Worm (Caenorhabditis elegans): ENCODE results near the gene air-1.

Gene air-1

DNA sequence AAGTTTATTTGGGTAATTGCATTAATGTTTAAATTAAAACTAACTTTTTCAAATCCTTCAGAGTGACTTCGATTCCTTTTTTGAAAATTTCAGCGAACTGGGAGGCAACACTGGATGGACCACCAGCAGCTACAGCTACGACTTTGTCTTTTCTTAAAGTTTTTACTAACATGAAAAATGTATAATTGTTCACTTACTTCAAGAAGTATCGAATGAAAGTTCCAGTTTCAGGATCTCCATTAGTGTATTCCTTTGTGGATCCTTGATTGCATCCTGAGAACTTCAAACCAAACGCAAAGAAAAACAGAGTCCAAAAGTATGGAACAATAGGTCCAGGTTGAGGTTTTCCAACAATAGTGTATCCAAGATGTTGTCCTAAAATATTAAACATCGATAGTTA is 24.3 kb upstream of the air-1 start:
- TF ChIP-seq ceh-39 (tag; optimal IDR thresholded peaks at IDR 0.05) (no peak), ham-2 (GFP tag; optimal IDR thresholded peaks at IDR 0.05) (no peak), sem-2 (GFP tag; optimal IDR thresholded peaks at IDR 0.05) (no peak), blmp-1 (tag; optimal IDR thresholded peaks at IDR 0.05) (no peak), nhr-2 (tag; optimal IDR thresholded peaks at IDR 0.05) (no peak), nhr-76 (tag; optimal IDR thresholded peaks at IDR 0.05) (no peak), nhr-12 (tag; optimal IDR thresholded peaks at IDR 0.05) (no peak), ceh-43 (GFP tag; optimal IDR thresholded peaks at IDR 0.05) (no peak), ces-1 (GFP tag; optimal IDR thresholded peaks at IDR 0.05) (no peak), cnd-1 (tag; optimal IDR thresholded peaks at IDR 0.05) (no peak), unc-62 (GFP tag; optimal IDR thresholded peaks at IDR 0.05) (no peak), flh-1 (GFP tag; optimal IDR thresholded peaks at IDR 0.05) (no peak), unc-39 (tag; optimal IDR thresholded peaks at IDR 0.05) (no peak), lin-13 (tag; optimal IDR thresholded peaks at IDR 0.05) (no peak), tbx-8 (GFP tag; optimal IDR thresholded peaks at IDR 0.05) (no peak), ceh-83 (GFP tag; optimal IDR thresholded peaks at IDR 0.05) (no peak), nhr-28 (tag; optimal IDR thresholded peaks at IDR 0.05) (no peak), hlh-1 (tag; optimal IDR thresholded peaks at IDR 0.05) (no peak), M03D4.4 (tag; optimal IDR thresholded peaks at IDR 0.05) (no peak), elt-1 (tag; optimal IDR thresholded peaks at IDR 0.05; ENCODE audit: borderline replicate concordance, insufficient read depth) (no peak)

DNA sequence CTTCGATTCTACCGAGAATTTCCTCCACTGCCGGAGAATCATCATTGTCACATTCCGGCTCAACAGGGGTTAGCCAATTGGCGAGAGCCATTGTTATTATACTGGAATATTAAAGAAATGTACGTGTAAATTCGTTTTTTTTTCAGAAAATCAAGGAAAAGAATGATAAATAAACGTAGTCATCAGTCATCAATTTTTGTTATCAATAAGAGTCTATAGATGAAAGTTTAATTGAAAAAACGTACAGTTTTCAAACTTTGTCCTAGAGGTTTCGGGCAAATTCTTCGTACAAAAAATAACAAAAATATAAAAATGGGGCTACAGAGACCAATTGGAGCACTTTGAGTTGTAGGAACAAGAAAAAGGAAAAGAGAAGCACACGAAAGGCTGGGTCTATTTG is 22.3 kb upstream of the air-1 start, which contains the start of gene F20D6.11:
F20D6.11 (minus strand) TSS at position 101 of the 400 bp plus-strand sequence.
- TF ChIP-seq M03D4.4 (tag; optimal IDR thresholded peaks at IDR 0.05), result no peak
- no peak for TF ChIP-seq ceh-83 (GFP tag; optimal IDR thresholded peaks at IDR 0.05)
- no peak for TF ChIP-seq ham-2 (GFP tag; optimal IDR thresholded peaks at IDR 0.05)
- no peak for TF ChIP-seq bed-3 (GFP tag; optimal IDR thresholded peaks at IDR 0.05)
- TF ChIP-seq drap-1 (GFP tag; optimal IDR thresholded peaks at IDR 0.05), result no peak
- TF ChIP-seq mab-5 (tag; optimal IDR thresholded peaks at IDR 0.05), result no peak
- TF ChIP-seq elt-1 (tag; optimal IDR thresholded peaks at IDR 0.05; ENCODE audit: borderline replicate concordance, insufficient read depth), result no peak
- TF ChIP-seq elt-3 (tag; optimal IDR thresholded peaks at IDR 0.05), result no peak
- TF ChIP-seq sem-2 (GFP tag; optimal IDR thresholded peaks at IDR 0.05), result no peak

DNA sequence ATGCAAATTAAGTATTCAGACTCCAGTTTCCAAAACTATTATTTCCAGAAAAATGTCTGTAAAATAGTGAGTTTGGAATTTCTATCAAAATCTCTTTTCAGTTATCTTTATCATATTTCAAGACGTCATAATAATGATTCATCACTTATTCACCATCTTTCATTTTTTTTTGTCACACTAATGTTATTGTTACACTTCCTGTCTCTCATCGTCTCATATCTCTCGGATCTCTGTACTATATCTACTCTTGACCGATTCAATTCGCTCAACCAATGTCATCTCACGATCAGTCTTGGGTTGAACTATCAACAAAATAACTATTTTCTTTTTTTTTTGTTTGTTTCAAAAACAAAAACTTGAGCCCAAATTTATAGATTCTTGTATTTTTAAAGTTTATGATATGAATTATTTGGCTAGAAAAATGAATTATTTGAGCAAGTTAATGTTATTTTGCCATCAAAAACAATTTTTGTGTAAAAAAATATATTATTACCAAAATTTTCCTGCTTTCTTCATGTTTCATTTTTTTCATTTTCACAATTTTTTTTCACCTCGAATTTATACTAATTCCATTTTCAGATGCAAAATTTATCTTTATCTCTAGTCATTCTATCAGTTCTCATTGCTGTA is 19.9 kb upstream of the air-1 start, which contains the start of gene cri-2:
cri-2 (plus strand) TSS at position 580 of the 630 bp plus-strand sequence.
- TF ChIP-seq nhr-76 (tag; optimal IDR thresholded peaks at IDR 0.05) (no peak), tbx-8 (GFP tag; optimal IDR thresholded peaks at IDR 0.05) (no peak), unc-62 (GFP tag; optimal IDR thresholded peaks at IDR 0.05) (peak; percentile 68), elt-1 (tag; optimal IDR thresholded peaks at IDR 0.05; ENCODE audit: borderline replicate concordance, insufficient read depth) (no peak), ces-1 (GFP tag; optimal IDR thresholded peaks at IDR 0.05) (no peak), flh-1 (GFP tag; optimal IDR thresholded peaks at IDR 0.05) (no peak), ceh-43 (GFP tag; optimal IDR thresholded peaks at IDR 0.05) (no peak), cnd-1 (tag; optimal IDR thresholded peaks at IDR 0.05) (no peak)

- TF ChIP-seq snpc-4 (tag; optimal IDR thresholded peaks at IDR 0.05) (no peak), nhr-2 (tag; optimal IDR thresholded peaks at IDR 0.05) (peak; percentile 0), sem-2 (GFP tag; optimal IDR thresholded peaks at IDR 0.05) (no peak), bed-3 (GFP tag; optimal IDR thresholded peaks at IDR 0.05) (no peak), nhr-12 (tag; optimal IDR thresholded peaks at IDR 0.05) (no peak), pha-4 (tag; optimal IDR thresholded peaks at IDR 0.05) (peak; percentile 6)
Observed at ce11 chrV:8203085-8203643, 18.1 kb upstream of the air-1 start, which contains the start of gene cest-17. TSS of gene cest-17 (plus strand) at chrV:8203332.

DNA sequence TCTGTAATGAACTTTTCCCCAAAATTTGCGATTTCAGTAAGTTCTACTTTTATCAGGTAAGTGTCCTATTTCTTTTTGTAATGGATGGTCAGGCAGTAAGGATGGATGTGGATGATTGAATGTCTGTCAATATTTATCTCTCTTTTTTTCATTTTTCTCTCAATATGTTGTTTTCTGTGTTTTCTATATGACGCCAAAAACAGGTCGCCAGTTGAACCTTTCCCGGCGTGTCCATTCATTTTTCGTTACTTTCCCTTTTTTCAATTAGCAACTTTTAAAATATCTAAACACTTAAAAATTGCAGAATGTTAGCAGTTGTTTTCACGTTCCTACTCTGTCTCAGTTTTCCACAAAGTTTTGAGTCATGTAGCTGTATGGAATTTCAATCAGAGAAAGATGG is 14.4 kb upstream of the air-1 start, which contains the start of gene timp-1:
timp-1 (plus strand) TSS at position 305 of the 400 bp plus-strand sequence.
- no peak for TF ChIP-seq sem-2 (GFP tag; optimal IDR thresholded peaks at IDR 0.05)
- peak; percentile 67 for TF ChIP-seq zip-8 (tag; optimal IDR thresholded peaks at IDR 0.05)

DNA sequence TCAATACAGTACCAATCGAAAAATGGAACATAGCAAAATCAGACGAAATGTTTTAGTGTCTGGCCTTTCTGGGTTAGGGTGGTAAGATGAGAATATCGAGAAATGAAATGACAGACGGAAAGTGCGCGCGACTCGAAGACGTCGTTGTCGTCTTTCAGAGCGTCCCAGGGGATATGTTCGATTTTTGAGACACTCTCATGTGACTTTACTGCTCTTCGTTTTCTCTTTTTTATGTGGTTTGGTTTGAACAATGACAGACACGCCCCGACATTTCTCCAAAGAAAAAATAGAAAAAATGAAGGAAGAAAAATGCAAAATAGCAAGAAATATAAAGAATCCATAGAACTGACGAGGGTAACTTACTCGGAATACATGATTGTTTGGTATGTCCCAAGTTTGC is 10.8 kb upstream of the air-1 start:
- no peak for TF ChIP-seq ztf-11 (tag; optimal IDR thresholded peaks at IDR 0.05)
- TF ChIP-seq zip-8 (tag; optimal IDR thresholded peaks at IDR 0.05), result no peak
- TF ChIP-seq blmp-1 (tag; optimal IDR thresholded peaks at IDR 0.05), result no peak
- TF ChIP-seq nhr-2 (tag; optimal IDR thresholded peaks at IDR 0.05), result no peak
- no peak for TF ChIP-seq unc-120 (tag; optimal IDR thresholded peaks at IDR 0.05; ENCODE audit: poor library complexity, severe bottlenecking)
- TF ChIP-seq mls-2 (tag; optimal IDR thresholded peaks at IDR 0.05), result no peak
- TF ChIP-seq lsy-2 (tag; optimal IDR thresholded peaks at IDR 0.05), result no peak
- TF ChIP-seq cnd-1 (tag; optimal IDR thresholded peaks at IDR 0.05), result no peak
- no peak for TF ChIP-seq tbx-8 (GFP tag; optimal IDR thresholded peaks at IDR 0.05)
- TF ChIP-seq pha-4 (tag; optimal IDR thresholded peaks at IDR 0.05), result no peak
- no peak for TF ChIP-seq bed-3 (GFP tag; optimal IDR thresholded peaks at IDR 0.05)
- no peak for TF ChIP-seq ceh-83 (GFP tag; optimal IDR thresholded peaks at IDR 0.05)
- TF ChIP-seq lin-13 (tag; optimal IDR thresholded peaks at IDR 0.05), result no peak
- TF ChIP-seq ceh-39 (tag; optimal IDR thresholded peaks at IDR 0.05), result no peak
- TF ChIP-seq nhr-12 (tag; optimal IDR thresholded peaks at IDR 0.05), result no peak
- no peak for TF ChIP-seq elt-1 (tag; optimal IDR thresholded peaks at IDR 0.05; ENCODE audit: borderline replicate concordance, insufficient read depth)
